Worm (Caenorhabditis elegans): Measurements from ENCODE around the gene lir-1.
A peak's percentile ranks its signal among the peaks of the same experiment; 100 is the strongest.

Gene lir-1

ce11 chrII:7675752-7676151 lies 3.9 kb downstream of the lir-1 start:
- TF ChIP-seq sea-1 (GFP tag; conservative IDR thresholded peaks at IDR 0.05) (no peak), ama-1 (optimal IDR thresholded peaks at IDR 0.05) (no peak), scrt-1 (GFP tag; IDR thresholded peaks at IDR 0.05) (no peak), tra-4 (tag; optimal IDR thresholded peaks at IDR 0.05) (no peak), hmg-4 (GFP tag; optimal IDR thresholded peaks at IDR 0.05) (no peak), ets-7 (tag; optimal IDR thresholded peaks at IDR 0.05) (no peak), hnd-1 (tag; optimal IDR thresholded peaks at IDR 0.05) (no peak), aly-1 (tag; optimal IDR thresholded peaks at IDR 0.05) (no peak), pes-1 (GFP tag; IDR thresholded peaks at IDR 0.05) (no peak)

ce11 chrII:7676307-7676905 lies 4.6 kb downstream of the lir-1 start:
- TF ChIP-seq B0310.2 (tag; optimal IDR thresholded peaks at IDR 0.05) (no peak), hmg-4 (GFP tag; optimal IDR thresholded peaks at IDR 0.05) (peak; percentile 45), ets-7 (tag; optimal IDR thresholded peaks at IDR 0.05) (no peak), hnd-1 (tag; optimal IDR thresholded peaks at IDR 0.05) (no peak), hmbx-1 (tag; optimal IDR thresholded peaks at IDR 0.05) (no peak), tbx-37 (GFP tag; conservative IDR thresholded peaks at IDR 0.05) (no peak), sea-1 (GFP tag; conservative IDR thresholded peaks at IDR 0.05) (no peak), pes-1 (GFP tag; IDR thresholded peaks at IDR 0.05) (no peak), aly-1 (tag; optimal IDR thresholded peaks at IDR 0.05) (peak; percentile 40), ceh-13 (GFP tag; optimal IDR thresholded peaks at IDR 0.05) (no peak), F13C5.2 (tag; optimal IDR thresholded peaks at IDR 0.05) (peak; percentile 2), tbx-11 (GFP tag; IDR thresholded peaks at IDR 0.05) (0 out of 2 replicates have a peak, but pooled peaks have one; percentile 37), flt-1 (GFP tag; IDR thresholded peaks at IDR 0.05) (no peak), tra-4 (tag; optimal IDR thresholded peaks at IDR 0.05) (no peak), ama-1 (optimal IDR thresholded peaks at IDR 0.05) (no peak), scrt-1 (GFP tag; IDR thresholded peaks at IDR 0.05) (no peak), ceh-36 (tag; optimal IDR thresholded peaks at IDR 0.05) (no peak)

ce11 chrII:7678512-7678911 lies 6.7 kb downstream of the lir-1 start:
- TF ChIP-seq sea-1 (GFP tag; conservative IDR thresholded peaks at IDR 0.05) (no peak), hmg-4 (GFP tag; optimal IDR thresholded peaks at IDR 0.05) (peak; percentile 23)

- TF ChIP-seq F13C5.2 (tag; optimal IDR thresholded peaks at IDR 0.05): no peak
- TF ChIP-seq tra-4 (tag; optimal IDR thresholded peaks at IDR 0.05): no peak
- TF ChIP-seq ets-7 (tag; optimal IDR thresholded peaks at IDR 0.05): no peak
- no peak for TF ChIP-seq scrt-1 (GFP tag; IDR thresholded peaks at IDR 0.05)
- no peak for TF ChIP-seq flt-1 (GFP tag; IDR thresholded peaks at IDR 0.05)
- TF ChIP-seq ceh-13 (GFP tag; optimal IDR thresholded peaks at IDR 0.05): no peak
- no peak for TF ChIP-seq aly-1 (tag; optimal IDR thresholded peaks at IDR 0.05)
- no peak for TF ChIP-seq ama-1 (optimal IDR thresholded peaks at IDR 0.05)
- TF ChIP-seq tbx-11 (GFP tag; IDR thresholded peaks at IDR 0.05): no peak
- TF ChIP-seq hmbx-1 (tag; optimal IDR thresholded peaks at IDR 0.05): no peak
- no peak for TF ChIP-seq pes-1 (GFP tag; IDR thresholded peaks at IDR 0.05)
- no peak for TF ChIP-seq ceh-36 (tag; optimal IDR thresholded peaks at IDR 0.05)
- TF ChIP-seq hnd-1 (tag; optimal IDR thresholded peaks at IDR 0.05): no peak
- TF ChIP-seq tbx-37 (GFP tag; conservative IDR thresholded peaks at IDR 0.05): no peak
Observed at ce11 chrII:7679499-7680012, 7.8 kb downstream of the lir-1 start.

ce11 chrII:7681898-7682297 lies 10.1 kb downstream of the lir-1 start, which contains the start of gene lin-26:
Gene lin-26, plus strand, starts transcription at chrII:7682198.
- TF ChIP-seq flt-1 (GFP tag; IDR thresholded peaks at IDR 0.05) (no peak), hmbx-1 (tag; optimal IDR thresholded peaks at IDR 0.05) (no peak), ama-1 (optimal IDR thresholded peaks at IDR 0.05) (no peak), scrt-1 (GFP tag; IDR thresholded peaks at IDR 0.05) (no peak), F13C5.2 (tag; optimal IDR thresholded peaks at IDR 0.05) (no peak), ceh-36 (tag; optimal IDR thresholded peaks at IDR 0.05) (no peak), sea-1 (GFP tag; conservative IDR thresholded peaks at IDR 0.05) (no peak), hnd-1 (tag; optimal IDR thresholded peaks at IDR 0.05) (no peak), hmg-4 (GFP tag; optimal IDR thresholded peaks at IDR 0.05) (no peak), B0310.2 (tag; optimal IDR thresholded peaks at IDR 0.05) (no peak), ets-7 (tag; optimal IDR thresholded peaks at IDR 0.05) (no peak), tra-4 (tag; optimal IDR thresholded peaks at IDR 0.05) (no peak), pes-1 (GFP tag; IDR thresholded peaks at IDR 0.05) (no peak), aly-1 (tag; optimal IDR thresholded peaks at IDR 0.05) (no peak), tbx-11 (GFP tag; IDR thresholded peaks at IDR 0.05) (no peak), ceh-13 (GFP tag; optimal IDR thresholded peaks at IDR 0.05) (no peak), tbx-37 (GFP tag; conservative IDR thresholded peaks at IDR 0.05) (no peak)

ce11 chrII:7682488-7682887 lies 10.7 kb downstream of the lir-1 start:
- TF ChIP-seq sea-1 (GFP tag; conservative IDR thresholded peaks at IDR 0.05) (no peak), B0310.2 (tag; optimal IDR thresholded peaks at IDR 0.05) (no peak), ceh-13 (GFP tag; optimal IDR thresholded peaks at IDR 0.05) (no peak), tbx-11 (GFP tag; IDR thresholded peaks at IDR 0.05) (no peak), scrt-1 (GFP tag; IDR thresholded peaks at IDR 0.05) (no peak), ets-7 (tag; optimal IDR thresholded peaks at IDR 0.05) (no peak), pes-1 (GFP tag; IDR thresholded peaks at IDR 0.05) (no peak), hmbx-1 (tag; optimal IDR thresholded peaks at IDR 0.05) (no peak), tra-4 (tag; optimal IDR thresholded peaks at IDR 0.05) (no peak), ama-1 (optimal IDR thresholded peaks at IDR 0.05) (no peak), ceh-36 (tag; optimal IDR thresholded peaks at IDR 0.05) (no peak), F13C5.2 (tag; optimal IDR thresholded peaks at IDR 0.05) (no peak)

- TF ChIP-seq ama-1 (optimal IDR thresholded peaks at IDR 0.05): no peak
- no peak for TF ChIP-seq pes-1 (GFP tag; IDR thresholded peaks at IDR 0.05)
- TF ChIP-seq tra-4 (tag; optimal IDR thresholded peaks at IDR 0.05): no peak
- TF ChIP-seq flt-1 (GFP tag; IDR thresholded peaks at IDR 0.05): no peak
- no peak for TF ChIP-seq ets-7 (tag; optimal IDR thresholded peaks at IDR 0.05)
- no peak for TF ChIP-seq ceh-13 (GFP tag; optimal IDR thresholded peaks at IDR 0.05)
- TF ChIP-seq hmbx-1 (tag; optimal IDR thresholded peaks at IDR 0.05): no peak
- TF ChIP-seq sea-1 (GFP tag; conservative IDR thresholded peaks at IDR 0.05): no peak
- TF ChIP-seq ceh-36 (tag; optimal IDR thresholded peaks at IDR 0.05): no peak
- no peak for TF ChIP-seq B0310.2 (tag; optimal IDR thresholded peaks at IDR 0.05)
- TF ChIP-seq tbx-37 (GFP tag; conservative IDR thresholded peaks at IDR 0.05): no peak
- TF ChIP-seq aly-1 (tag; optimal IDR thresholded peaks at IDR 0.05): no peak
- TF ChIP-seq F13C5.2 (tag; optimal IDR thresholded peaks at IDR 0.05): no peak
- TF ChIP-seq tbx-11 (GFP tag; IDR thresholded peaks at IDR 0.05): no peak
- no peak for TF ChIP-seq hmg-4 (GFP tag; optimal IDR thresholded peaks at IDR 0.05)
- no peak for TF ChIP-seq scrt-1 (GFP tag; IDR thresholded peaks at IDR 0.05)
- no peak for TF ChIP-seq hnd-1 (tag; optimal IDR thresholded peaks at IDR 0.05)
Observed at ce11 chrII:7684589-7684988, 12.8 kb downstream of the lir-1 start, which contains the start of gene F18A1.1. Gene F18A1.1, plus strand, starts transcription at chrII:7684889.
